Fruit fly (Drosophila melanogaster) whole organism, embryonic: Measurements from ENCODE around the gene mRpL16.
A peak's percentile ranks its signal among the peaks of the same experiment; 100 is the strongest.

ENCODE experiments used
- Adf1 ChIP-seq: fragments of 200-800 bp; sonication (Bioruptor generic); IDR thresholded peaks from 2 replicates; pipeline ENCODE4 v1.3.6; 2022; ENCODE audit warnings: missing biosample characterization, missing genetic modification characterization
- BtbVII ChIP-seq: fragments of 200-800 bp; sonication (Bioruptor generic); optimal IDR thresholded peaks from 3 replicates; lab custom pipeline; 2017; ENCODE audit warnings: missing biosample characterization, mild to moderate bottlenecking, missing genetic modification characterization
- C15 ChIP-seq: fragments of 200-800 bp; sonication (Bioruptor generic); IDR thresholded peaks from 3 replicates; pipeline ENCODE4 v1.3.6; 2022; ENCODE audit warnings: missing biosample characterization, missing genetic modification characterization
- CG10321 ChIP-seq: fragments of 200-800 bp; sonication (Bioruptor generic); IDR thresholded peaks from 2 replicates; pipeline ENCODE4 v1.3.6; 2022; ENCODE audit warnings: missing biosample characterization, missing genetic modification characterization
- CG10543 ChIP-seq: fragments of 200-800 bp; sonication (Bioruptor generic); optimal IDR thresholded peaks from 3 replicates; lab custom pipeline; 2017; ENCODE audit warnings: missing biosample characterization, mild to moderate bottlenecking, missing genetic modification characterization, moderate library complexity
- CG11093 ChIP-seq: fragments of 200-800 bp; sonication (Bioruptor generic); IDR thresholded peaks from 3 replicates; pipeline ENCODE4 v1.3.6; 2022; ENCODE audit warnings: missing biosample characterization, missing genetic modification characterization
- CG13287 ChIP-seq: fragments of 200-800 bp; sonication (Bioruptor generic); IDR thresholded peaks from 2 replicates; pipeline ENCODE4 v1.3.6; 2022; ENCODE audit warnings: missing biosample characterization, missing genetic modification characterization; ENCODE audit not compliant: partially characterized antibody
- CG13624 ChIP-seq: fragments of 200-800 bp; sonication (Bioruptor generic); optimal IDR thresholded peaks from 2 replicates; lab custom pipeline; 2016; ENCODE audit warnings: missing biosample characterization, missing genetic modification characterization
- CG14965 ChIP-seq: fragments of 200-800 bp; sonication (Bioruptor generic); optimal IDR thresholded peaks from 2 replicates; lab custom pipeline; 2016; ENCODE audit warnings: missing biosample characterization, missing genetic modification characterization, borderline replicate concordance
- CG15073 ChIP-seq: fragments of 200-800 bp; sonication (Bioruptor generic); optimal IDR thresholded peaks from 2 replicates; lab custom pipeline; 2016; ENCODE audit warnings: missing biosample characterization, missing genetic modification characterization
- CG15269 ChIP-seq: fragments of 200-800 bp; sonication (Bioruptor generic); optimal IDR thresholded peaks from 2 replicates; lab custom pipeline; 2018; ENCODE audit warnings: missing biosample characterization, mild to moderate bottlenecking, missing genetic modification characterization, moderate library complexity
- CG16863 ChIP-seq: fragments of 200-800 bp; sonication (Bioruptor generic); optimal IDR thresholded peaks from 3 replicates; lab custom pipeline; 2016; ENCODE audit warnings: missing biosample characterization, missing genetic modification characterization
- CG17328 ChIP-seq: fragments of 200-800 bp; sonication (Bioruptor generic); IDR thresholded peaks from 2 replicates; pipeline ENCODE4 v1.3.6; 2022; ENCODE audit warnings: missing biosample characterization, missing genetic modification characterization
- CG17359 ChIP-seq: fragments of 200-800 bp; sonication (Bioruptor generic); optimal IDR thresholded peaks from 3 replicates; lab custom pipeline; 2018; ENCODE audit warnings: missing biosample characterization, mild to moderate bottlenecking, missing genetic modification characterization, moderate library complexity
- CG2889 ChIP-seq: fragments of 200-800 bp; sonication (Bioruptor generic); IDR thresholded peaks from 3 replicates; pipeline ENCODE4 v1.3.6; 2022; ENCODE audit warnings: missing biosample characterization, missing genetic modification characterization
- CG30020 ChIP-seq: fragments of 200-800 bp; optimal IDR thresholded peaks from 2 replicates; lab custom pipeline; 2019; ENCODE audit warnings: missing biosample characterization, mild to moderate bottlenecking, missing genetic modification characterization, moderate library complexity
- CG4282 ChIP-seq: fragments of 200-800 bp; sonication (Bioruptor generic); optimal IDR thresholded peaks from 2 replicates; lab custom pipeline; 2016; ENCODE audit warnings: missing biosample characterization, missing genetic modification characterization
- CG4820 ChIP-seq: fragments of 200-800 bp; sonication (Bioruptor generic); optimal IDR thresholded peaks from 3 replicates; lab custom pipeline; 2016; ENCODE audit warnings: missing biosample characterization, missing genetic modification characterization
- CG5953 ChIP-seq: fragments of 200-800 bp; sonication (Bioruptor generic); IDR thresholded peaks from 2 replicates; pipeline ENCODE4 v1.3.6; 2022; ENCODE audit warnings: missing biosample characterization, missing genetic modification characterization
- CG6272 ChIP-seq: fragments of 200-800 bp; sonication (Bioruptor generic); IDR thresholded peaks from 2 replicates; pipeline ENCODE4 v1.3.6; 2022; ENCODE audit warnings: missing biosample characterization, missing genetic modification characterization
- CG7839 ChIP-seq: fragments of 200-800 bp; sonication (Bioruptor generic); optimal IDR thresholded peaks from 3 replicates; lab custom pipeline; 2018; ENCODE audit warnings: missing biosample characterization, mild to moderate bottlenecking, missing genetic modification characterization, moderate library complexity
- CG9797 ChIP-seq: fragments of 200-800 bp; sonication (Bioruptor generic); optimal IDR thresholded peaks from 3 replicates; lab custom pipeline; 2018; ENCODE audit warnings: missing biosample characterization, mild to moderate bottlenecking, missing genetic modification characterization
- CG9932 ChIP-seq: fragments of 200-800 bp; sonication (Bioruptor generic); IDR thresholded peaks from 2 replicates; pipeline ENCODE4 v1.3.6; 2022; ENCODE audit warnings: missing biosample characterization, missing genetic modification characterization
- D19A ChIP-seq: fragments of 200-800 bp; optimal IDR thresholded peaks from 3 replicates; lab custom pipeline; 2019; ENCODE audit warnings: missing biosample characterization, mild to moderate bottlenecking, missing genetic modification characterization, moderate library complexity
- Dp ChIP-seq: fragments of 200-800 bp; sonication (Bioruptor generic); optimal IDR thresholded peaks from 2 replicates; lab custom pipeline; 2018; ENCODE audit warnings: missing biosample characterization, mild to moderate bottlenecking, missing genetic modification characterization, moderate library complexity
- Gsc ChIP-seq: fragments of 200-800 bp; sonication (Bioruptor generic); IDR thresholded peaks from 2 replicates; pipeline ENCODE4 v1.3.6; 2022; ENCODE audit warnings: missing biosample characterization, missing genetic modification characterization
- Hmr ChIP-seq: fragments of 200-800 bp; sonication (Bioruptor generic); optimal IDR thresholded peaks from 3 replicates; lab custom pipeline; 2017; ENCODE audit warnings: mild to moderate bottlenecking, missing biosample characterization, missing genetic modification reagents, missing genetic modification characterization
- Hr51 ChIP-seq, 2 experiments: fragments of 200-800 bp; sonication (Bioruptor generic); optimal IDR thresholded peaks; 2 replicates in 1 of 2; 3 replicates in 1 of 2; lab custom pipeline; 2016 to 2018; ENCODE audit warnings: missing biosample characterization in 2 of 2, missing genetic modification characterization in 2 of 2, mild to moderate bottlenecking in 1 of 2, moderate library complexity in 1 of 2
- Myb ChIP-seq: fragments of 200-800 bp; sonication (Bioruptor generic); optimal IDR thresholded peaks from 2 replicates; lab custom pipeline; 2016; ENCODE audit warnings: missing biosample characterization, missing genetic modification characterization
- NC2β ChIP-seq: fragments of 200-800 bp; sonication (Bioruptor generic); optimal IDR thresholded peaks from 2 replicates; lab custom pipeline; 2016; ENCODE audit warnings: missing biosample characterization, missing genetic modification characterization
- TFAM ChIP-seq: fragments of 200-800 bp; sonication (Bioruptor generic); optimal IDR thresholded peaks from 2 replicates; lab custom pipeline; 2017; ENCODE audit warnings: missing biosample characterization, missing genetic modification characterization, inconsistent platforms
- aop ChIP-seq: fragments of 200-800 bp; sonication (Bioruptor generic); IDR thresholded peaks from 2 replicates; pipeline ENCODE4 v1.3.6; 2022; ENCODE audit warnings: missing biosample characterization, missing genetic modification characterization
- dmrt99B ChIP-seq: fragments of 200-800 bp; sonication (Bioruptor generic); optimal IDR thresholded peaks from 2 replicates; lab custom pipeline; 2018; ENCODE audit warnings: missing biosample characterization, mild to moderate bottlenecking, missing genetic modification characterization, moderate library complexity
- gsb-n ChIP-seq: fragments of 200-800 bp; sonication (Bioruptor generic); optimal IDR thresholded peaks from 3 replicates; lab custom pipeline; 2018; ENCODE audit warnings: missing biosample characterization, mild to moderate bottlenecking, missing genetic modification characterization
- hkb ChIP-seq, 2 experiments: fragments of 200-800 bp in 1 of 2; fragments of >200 bp in 1 of 2; sonication (Bioruptor generic) in 1 of 2; IDR thresholded peaks in 1 of 2; optimal IDR thresholded peaks in 1 of 2; 2 replicates each; pipeline versions ENCODE4 v1.3.6 to Lab custom; 2017 to 2022; ENCODE audit warnings: missing biosample characterization in 1 of 2, missing genetic modification characterization in 1 of 2
- jing ChIP-seq: fragments of 200-800 bp; sonication (Bioruptor generic); optimal IDR thresholded peaks from 2 replicates; lab custom pipeline; 2018; ENCODE audit warnings: missing biosample characterization, mild to moderate bottlenecking, missing genetic modification characterization
- lola ChIP-seq, 3 experiments: fragments of >200 bp in 2 of 3; fragments of 200-800 bp in 1 of 3; sonication (Bioruptor generic) in 1 of 3; optimal IDR thresholded peaks; 2 replicates each; lab custom pipeline; 2017 to 2019; ENCODE audit warnings: missing biosample characterization in 3 of 3, missing genetic modification characterization in 3 of 3, mild to moderate bottlenecking in 1 of 3, moderate library complexity in 1 of 3
- mirr ChIP-seq: fragments of 200-800 bp; sonication (Bioruptor generic); optimal IDR thresholded peaks from 3 replicates; lab custom pipeline; 2018; ENCODE audit warnings: missing biosample characterization, mild to moderate bottlenecking, missing genetic modification characterization
- prd ChIP-seq, 3 experiments: fragments of >200 bp in 2 of 3; fragments of 200-800 bp in 1 of 3; sonication (Bioruptor generic) in 1 of 3; optimal IDR thresholded peaks in 2 of 3; IDR thresholded peaks in 1 of 3; 2 replicates in 2 of 3; 3 replicates in 1 of 3; pipeline versions ENCODE4 v1.3.6 to Lab custom; 2017 to 2022; ENCODE audit warnings: missing biosample characterization in 1 of 3, missing genetic modification characterization in 1 of 3
- sens-2 ChIP-seq: fragments of 200-800 bp; sonication (Bioruptor generic); IDR thresholded peaks from 2 replicates; pipeline ENCODE4 v1.3.6; 2022; ENCODE audit warnings: missing biosample characterization, missing genetic modification characterization
- stc ChIP-seq: fragments of 200-800 bp; sonication (Bioruptor generic); IDR thresholded peaks from 2 replicates; pipeline ENCODE4 v1.3.6; 2022; ENCODE audit warnings: missing biosample characterization, missing genetic modification characterization
- tna ChIP-seq: fragments of 200-800 bp; sonication (Bioruptor generic); IDR thresholded peaks from 2 replicates; pipeline ENCODE4 v1.3.6; 2022; ENCODE audit warnings: missing biosample characterization, missing genetic modification characterization; ENCODE audit not compliant: partially characterized antibody
- trem ChIP-seq: fragments of 200-800 bp; optimal IDR thresholded peaks from 3 replicates; lab custom pipeline; 2019; ENCODE audit warnings: missing biosample characterization, mild to moderate bottlenecking, missing genetic modification characterization, moderate library complexity
- tx ChIP-seq: fragments of 200-800 bp; sonication (Bioruptor generic); optimal IDR thresholded peaks from 2 replicates; lab custom pipeline; 2016; ENCODE audit warnings: missing biosample characterization, missing genetic modification characterization
- unc-4 ChIP-seq: fragments of 200-800 bp; sonication (Bioruptor generic); IDR thresholded peaks from 2 replicates; pipeline ENCODE4 v1.3.6; 2022; ENCODE audit warnings: missing biosample characterization, missing genetic modification characterization; ENCODE audit not compliant: partially characterized antibody
- wek ChIP-seq: fragments of 200-800 bp; sonication (Bioruptor generic); optimal IDR thresholded peaks from 3 replicates; lab custom pipeline; 2018; ENCODE audit warnings: missing biosample characterization, mild to moderate bottlenecking, missing genetic modification characterization, moderate library complexity
- zfh1 ChIP-seq: fragments of 200-800 bp; sonication (Bioruptor generic); IDR thresholded peaks from 3 replicates; pipeline ENCODE4 v1.3.6; 2022; ENCODE audit warnings: missing biosample characterization, missing genetic modification characterization
- zfh2 ChIP-seq: fragments of 200-800 bp; sonication (Bioruptor generic); optimal IDR thresholded peaks from 2 replicates; lab custom pipeline; 2016; ENCODE audit warnings: missing biosample characterization, missing genetic modification characterization

The mRpL16 gene

DNA sequence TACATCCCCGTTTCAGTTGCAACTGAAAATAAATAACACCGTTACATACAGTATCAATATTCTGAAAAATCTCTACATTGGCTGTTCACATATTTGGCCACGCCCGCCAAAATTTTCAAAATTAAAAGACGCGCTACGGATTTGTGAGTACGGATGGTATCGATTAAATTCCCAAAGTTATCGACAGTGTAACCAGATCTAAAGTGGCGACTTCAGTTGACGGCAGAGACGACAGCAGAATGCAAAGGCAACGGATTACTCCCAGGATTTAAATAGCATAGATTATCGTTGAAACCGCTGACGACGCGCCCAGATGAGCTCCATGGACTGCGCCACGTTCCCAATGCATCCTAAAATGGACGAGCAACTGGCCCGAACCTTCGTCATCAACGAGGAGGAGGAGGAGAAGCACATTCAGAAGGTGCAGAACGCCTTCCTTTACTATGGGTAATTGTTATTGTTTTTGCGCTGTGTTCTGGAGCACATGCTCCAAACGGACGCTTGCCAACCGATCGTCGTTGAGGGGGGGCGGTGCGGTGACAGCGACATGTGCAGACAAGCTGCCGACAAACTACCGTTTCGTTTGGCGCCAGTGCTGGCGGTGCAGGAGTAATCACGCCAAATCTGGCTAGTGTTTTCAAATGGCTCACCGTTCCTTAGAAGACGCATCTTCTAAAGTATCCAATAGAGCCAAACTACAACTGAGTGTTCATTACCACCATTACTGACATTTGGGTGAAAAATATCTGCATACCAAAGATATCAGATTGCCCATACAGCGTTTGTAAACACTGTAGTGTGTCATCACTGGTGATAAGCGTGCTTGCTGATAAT is 37.6 kb downstream of the mRpL16 start, which contains the start of gene CG11596 (continued):
- no peak for TF ChIP-seq C15 (GFP tag; lab: Robert Waterston, UW)
- no peak for TF ChIP-seq CG6272 (GFP tag; lab: Robert Waterston, UW)
- TF ChIP-seq CG2889 (GFP tag; lab: Robert Waterston, UW): no peak
- no peak for TF ChIP-seq tna (GFP tag; lab: Robert Waterston, UW)
- TF ChIP-seq D19A (tag; lab: Kevin White, UChicago): no peak
- TF ChIP-seq stc: no peak
- no peak for TF ChIP-seq CG13624 (GFP tag; lab: Kevin White, UChicago)
- TF ChIP-seq Myb (GFP tag; lab: Kevin White, UChicago): peak; percentile 55
- no peak for TF ChIP-seq CG17359 (tag; lab: Kevin White, UChicago)
- no peak for TF ChIP-seq CG30020
- TF ChIP-seq CG10543: peak; percentile 39
- TF ChIP-seq CG13287 (GFP tag; lab: Robert Waterston, UW): no peak
- TF ChIP-seq gsb-n (tag; lab: Kevin White, UChicago): no peak
- TF ChIP-seq CG7839: no peak
- no peak for TF ChIP-seq dmrt99B (tag; lab: Kevin White, UChicago)
- TF ChIP-seq aop (GFP tag; lab: Robert Waterston, UW): no peak
- TF ChIP-seq CG4282 (GFP tag; lab: Kevin White, UChicago): no peak
- TF ChIP-seq Gsc (GFP tag; lab: Robert Waterston, UW): no peak
- peak; percentile 35; the same call in 1 of the 2 replicates for TF ChIP-seq unc-4
- peak; percentile 28 for TF ChIP-seq mirr (GFP tag; lab: Kevin White, UChicago)
- TF ChIP-seq CG15269: no peak
- TF ChIP-seq CG16863 (GFP tag; lab: Kevin White, UChicago): peak; percentile 93
- TF ChIP-seq CG9797 (GFP tag; lab: Kevin White, UChicago): peak; percentile 71
- no peak for TF ChIP-seq CG11093 (GFP tag; lab: Robert Waterston, UW)
- TF ChIP-seq Hr51 (GFP tag; optimal IDR thresholded peaks at IDR 0.05; lab: Kevin White, UChicago): no peak
- TF ChIP-seq zfh1 (GFP tag; lab: Robert Waterston, UW): 0 out of 3 replicates have a peak, but pooled peaks have one; percentile 23
- TF ChIP-seq Hmr (GFP tag; lab: Kevin White, UChicago): peak; percentile 17
- peak; percentile 58 for TF ChIP-seq CG9932 (GFP tag; lab: Robert Waterston, UW)
- TF ChIP-seq TFAM (GFP tag; lab: Kevin White, UChicago): no peak
- TF ChIP-seq CG15073 (GFP tag; lab: Kevin White, UChicago): no peak
- peak; percentile 93 for TF ChIP-seq Dp
- TF ChIP-seq NC2β (GFP tag; lab: Kevin White, UChicago): no peak
- TF ChIP-seq Adf1 (GFP tag; lab: Robert Waterston, UW): peak; percentile 60
- TF ChIP-seq CG5953 (GFP tag; lab: Robert Waterston, UW): no peak
- no peak for TF ChIP-seq zfh2 (GFP tag; lab: Kevin White, UChicago)
- no peak for TF ChIP-seq CG4820 (GFP tag; lab: Kevin White, UChicago)
- TF ChIP-seq sens-2: no peak
- peak; percentile 46 for TF ChIP-seq trem (tag; lab: Kevin White, UChicago)
- no peak for TF ChIP-seq tx (GFP tag; lab: Kevin White, UChicago)
- no peak for TF ChIP-seq hkb (optimal IDR thresholded peaks at IDR 0.05; lab: Kevin White, UChicago)
- TF ChIP-seq hkb (GFP tag; IDR thresholded peaks at IDR 0.05; lab: Robert Waterston, UW): 0 out of 2 replicates have a peak, but pooled peaks have one; percentile 26
- TF ChIP-seq CG17328: peak; percentile 46; the same call in 1 of the 2 replicates
- no peak for TF ChIP-seq prd (optimal IDR thresholded peaks at IDR 0.05; lab: Kevin White, UChicago)
- no peak for TF ChIP-seq prd (GFP tag; IDR thresholded peaks at IDR 0.05; lab: Robert Waterston, UW)
- TF ChIP-seq BtbVII: no peak
- no peak for TF ChIP-seq wek (GFP tag; lab: Kevin White, UChicago)
- no peak for TF ChIP-seq jing (GFP tag; lab: Kevin White, UChicago)
- TF ChIP-seq lola (GFP tag; optimal IDR thresholded peaks at IDR 0.05; lab: Kevin White, UChicago): no peak
- no peak for TF ChIP-seq CG14965 (GFP tag; lab: Kevin White, UChicago)
- TF ChIP-seq CG10321 (GFP tag; lab: Robert Waterston, UW): no peak
